Worm (Caenorhabditis elegans) whole organism, late embryonic: Measurements from ENCODE around the gene F20D6.9.

Experiments
- C08G9.2 ChIP-seq: sonication (generic microtip); optimal IDR thresholded peaks from 2 replicates; lab custom pipeline; 2016; ENCODE audit warnings: mild to moderate bottlenecking, missing genetic modification characterization, moderate library complexity, missing compliant biosample characterization
- F13H6.1 ChIP-seq: sonication (generic microtip); optimal IDR thresholded peaks from 2 replicates; lab custom pipeline; 2016; ENCODE audit warnings: missing genetic modification characterization, missing compliant biosample characterization
- K02D7.2 ChIP-seq: sonication (generic microtip); optimal IDR thresholded peaks from 2 replicates; lab custom pipeline; 2017; ENCODE audit warnings: mild to moderate bottlenecking, missing genetic modification characterization, missing compliant biosample characterization
- T23F11.4 ChIP-seq: fragments of 200-800 bp; sonication (Bioruptor generic); optimal IDR thresholded peaks from 2 replicates; lab custom pipeline; 2018; ENCODE audit warnings: mild to moderate bottlenecking, missing genetic modification characterization, missing compliant biosample characterization
- Y22D7AL.16 ChIP-seq: sonication (generic microtip); optimal IDR thresholded peaks from 2 replicates; lab custom pipeline; 2016; ENCODE audit warnings: missing genetic modification characterization, missing compliant biosample characterization
- ceh-14 ChIP-seq: sonication (generic microtip); optimal IDR thresholded peaks from 2 replicates; lab custom pipeline; 2016; ENCODE audit warnings: missing genotype, missing genetic modification characterization, missing compliant biosample characterization
- ceh-18 ChIP-seq: sonication (generic microtip); optimal IDR thresholded peaks from 2 replicates; lab custom pipeline; 2016; ENCODE audit warnings: missing genetic modification characterization, missing compliant biosample characterization
- ceh-2 ChIP-seq: sonication (generic microtip); optimal IDR thresholded peaks from 2 replicates; lab custom pipeline; 2016; ENCODE audit warnings: missing genotype, missing genetic modification characterization, missing compliant biosample characterization
- ceh-22 ChIP-seq: sonication (generic microtip); optimal IDR thresholded peaks from 2 replicates; lab custom pipeline; 2017; ENCODE audit warnings: missing biosample characterization, missing genetic modification characterization
- ceh-24 ChIP-seq: sonication (generic microtip); optimal IDR thresholded peaks from 2 replicates; lab custom pipeline; 2016; ENCODE audit warnings: mild to moderate bottlenecking, missing genetic modification characterization, missing compliant biosample characterization
- ceh-34 ChIP-seq: sonication (generic microtip); optimal IDR thresholded peaks from 2 replicates; lab custom pipeline; 2016; ENCODE audit warnings: mild to moderate bottlenecking, missing genetic modification characterization, missing compliant biosample characterization
- ceh-45 ChIP-seq: fragments of 200-800 bp; sonication (Bioruptor generic); IDR thresholded peaks from 2 replicates; pipeline ENCODE4 v1.3.6; 2022; ENCODE audit warnings: missing genetic modification reagents, missing genetic modification characterization, missing compliant biosample characterization
- ceh-48 ChIP-seq: sonication (generic microtip); optimal IDR thresholded peaks from 2 replicates; lab custom pipeline; 2016; ENCODE audit warnings: missing genetic modification characterization, inconsistent platforms, missing compliant biosample characterization
- ceh-6 ChIP-seq: fragments of 200-800 bp; sonication (Bioruptor generic); optimal IDR thresholded peaks from 2 replicates; lab custom pipeline; 2018; ENCODE audit warnings: mild to moderate bottlenecking, missing genetic modification characterization, missing compliant biosample characterization
- ceh-9 ChIP-seq: sonication (generic microtip); optimal IDR thresholded peaks from 2 replicates; lab custom pipeline; 2016; ENCODE audit warnings: mild to moderate bottlenecking, missing genetic modification characterization, inconsistent platforms, missing compliant biosample characterization
- dmd-4 ChIP-seq: sonication (generic microtip); optimal IDR thresholded peaks from 2 replicates; lab custom pipeline; 2016; ENCODE audit warnings: borderline replicate concordance, missing genetic modification characterization, missing compliant biosample characterization
- dve-1 ChIP-seq: sonication (generic microtip); optimal IDR thresholded peaks from 2 replicates; lab custom pipeline; 2017; ENCODE audit warnings: antibody characterized with exemption, mild to moderate bottlenecking, missing genetic modification characterization, missing compliant biosample characterization
- ets-4 ChIP-seq: sonication (generic microtip); optimal IDR thresholded peaks from 2 replicates; lab custom pipeline; 2016; ENCODE audit warnings: missing genetic modification characterization, missing compliant biosample characterization
- eyg-1 ChIP-seq: sonication (generic microtip); optimal IDR thresholded peaks from 2 replicates; lab custom pipeline; 2016; ENCODE audit warnings: missing genotype, missing genetic modification characterization, missing compliant biosample characterization
- fax-1 ChIP-seq: sonication (generic microtip); optimal IDR thresholded peaks from 2 replicates; lab custom pipeline; 2016; ENCODE audit warnings: missing genotype, missing genetic modification characterization, missing compliant biosample characterization
- fkh-10 ChIP-seq: fragments of 150-350 bp; optimal IDR thresholded peaks from 2 replicates; lab custom pipeline; 2014; ENCODE audit warnings: missing biosample characterization, missing genetic modification reagents, missing genetic modification characterization
- fkh-6 ChIP-seq: sonication (generic microtip); optimal IDR thresholded peaks from 2 replicates; lab custom pipeline; 2016; ENCODE audit warnings: missing genetic modification characterization, missing compliant biosample characterization
- gmeb-2 ChIP-seq: sonication (generic microtip); optimal IDR thresholded peaks from 2 replicates; lab custom pipeline; 2016; ENCODE audit warnings: missing genetic modification characterization, inconsistent platforms, missing compliant biosample characterization
- hlh-13 ChIP-seq: fragments of 200-800 bp; sonication (Bioruptor generic); optimal IDR thresholded peaks from 2 replicates; lab custom pipeline; 2018; ENCODE audit warnings: mild to moderate bottlenecking, missing genetic modification characterization, missing compliant biosample characterization
- hlh-30 ChIP-seq: sonication (generic microtip); optimal IDR thresholded peaks from 2 replicates; lab custom pipeline; 2017; ENCODE audit warnings: antibody characterized with exemption, missing genetic modification characterization, missing compliant biosample characterization; ENCODE audit not compliant: insufficient read depth
- lim-6 ChIP-seq: sonication (generic microtip); optimal IDR thresholded peaks from 2 replicates; lab custom pipeline; 2016; ENCODE audit warnings: missing genetic modification characterization, missing compliant biosample characterization
- lin-11 ChIP-seq: fragments of 200-800 bp; sonication (Bioruptor generic); optimal IDR thresholded peaks from 2 replicates; lab custom pipeline; 2018; ENCODE audit warnings: mild to moderate bottlenecking, missing genetic modification characterization, missing compliant biosample characterization
- madf-2 ChIP-seq: sonication (generic microtip); optimal IDR thresholded peaks from 2 replicates; lab custom pipeline; 2017; ENCODE audit warnings: missing genetic modification characterization, missing compliant biosample characterization
- nhr-232 ChIP-seq: sonication (generic microtip); optimal IDR thresholded peaks from 2 replicates; lab custom pipeline; 2016; ENCODE audit warnings: missing genetic modification characterization, missing compliant biosample characterization
- npax-4 ChIP-seq: sonication (generic microtip); optimal IDR thresholded peaks from 2 replicates; lab custom pipeline; 2016; ENCODE audit warnings: missing genetic modification characterization, missing compliant biosample characterization
- pag-3 ChIP-seq: sonication (generic microtip); optimal IDR thresholded peaks from 2 replicates; lab custom pipeline; 2016; ENCODE audit warnings: missing compliant biosample characterization, missing genetic modification characterization, borderline replicate concordance
- pat-9 ChIP-seq: fragments of 200-800 bp; sonication (Bioruptor generic); optimal IDR thresholded peaks from 2 replicates; lab custom pipeline; 2018; ENCODE audit warnings: mild to moderate bottlenecking, missing genetic modification characterization, moderate library complexity, missing compliant biosample characterization
- pha-2 ChIP-seq: sonication (generic microtip); optimal IDR thresholded peaks from 2 replicates; lab custom pipeline; 2017; ENCODE audit warnings: mild to moderate bottlenecking, missing genetic modification characterization, missing compliant biosample characterization
- pqm-1 ChIP-seq: sonication (generic microtip); optimal IDR thresholded peaks from 2 replicates; lab custom pipeline; 2016; ENCODE audit warnings: missing genetic modification characterization, missing compliant biosample characterization
- pros-1 ChIP-seq: fragments of 150-350 bp; optimal IDR thresholded peaks from 2 replicates; lab custom pipeline; 2014; ENCODE audit warnings: missing biosample characterization, missing genetic modification reagents, missing genetic modification characterization
- sox-4 ChIP-seq: sonication (generic microtip); optimal IDR thresholded peaks from 2 replicates; lab custom pipeline; 2017; ENCODE audit warnings: mild to moderate bottlenecking, missing genetic modification characterization, inconsistent platforms, missing compliant biosample characterization
- tbx-7 ChIP-seq: sonication (generic microtip); optimal IDR thresholded peaks from 2 replicates; lab custom pipeline; 2016; ENCODE audit warnings: missing genotype, missing genetic modification characterization, missing compliant biosample characterization
- unc-3 ChIP-seq, 2 experiments: fragments of 200-800 bp in 1 of 2; sonication (Bioruptor generic) in 1 of 2; sonication (generic microtip) in 1 of 2; conservative IDR thresholded peaks in 1 of 2; optimal IDR thresholded peaks in 1 of 2; 2 replicates each; pipeline versions ENCODE4 v1.3.6 to Lab custom; 2016 to 2022; ENCODE audit warnings: missing compliant biosample characterization in 2 of 2, missing genetic modification characterization in 2 of 2, missing genetic modification reagents in 1 of 2
- unc-55 ChIP-seq: sonication (generic microtip); optimal IDR thresholded peaks from 2 replicates; lab custom pipeline; 2017; ENCODE audit warnings: missing biosample characterization, missing genetic modification reagents, missing genetic modification characterization
- zip-5 ChIP-seq: sonication (generic microtip); optimal IDR thresholded peaks from 2 replicates; lab custom pipeline; 2016; ENCODE audit warnings: missing genetic modification characterization, missing compliant biosample characterization
- ztf-16 ChIP-seq: sonication (generic microtip); optimal IDR thresholded peaks from 2 replicates; lab custom pipeline; 2017; ENCODE audit warnings: missing genetic modification characterization, missing compliant biosample characterization

Gene F20D6.9

ce11 chrV:8178914-8179542 lies 1.8 kb upstream of the F20D6.9 start, which contains the start of gene srp-7:
Gene srp-7, plus strand, starts transcription at chrV:8179126.
- TF ChIP-seq ceh-6 (no peak), pqm-1 (tag; lab: Kevin White, UChicago) (no peak), hlh-13 (GFP tag; lab: Kevin White, UChicago) (no peak), pag-3 (tag; lab: Kevin White, UChicago) (no peak), fkh-10 (GFP tag; lab: Kevin White, UChicago) (no peak), lin-11 (tag; lab: Kevin White, UChicago) (no peak), dmd-4 (no peak), T23F11.4 (GFP tag; lab: Kevin White, UChicago) (no peak), ceh-45 (no peak), tbx-7 (no peak), ceh-34 (tag; lab: Kevin White, UChicago) (no peak), F13H6.1 (tag; lab: Kevin White, UChicago) (no peak), ets-4 (tag; lab: Kevin White, UChicago) (no peak), C08G9.2 (no peak), madf-2 (no peak), zip-5 (no peak)

ce11 chrV:8178279-8178678 lies 1.0 kb upstream of the F20D6.9 start:
- TF ChIP-seq Y22D7AL.16 (tag; lab: Kevin White, UChicago) (no peak), F13H6.1 (tag; lab: Kevin White, UChicago) (no peak), ceh-2 (no peak), unc-55 (GFP tag; lab: Kevin White, UChicago) (no peak), gmeb-2 (tag; lab: Kevin White, UChicago) (no peak), pqm-1 (tag; lab: Kevin White, UChicago) (no peak), pros-1 (tag; lab: Kevin White, UChicago) (no peak)

ce11 chrV:8171688-8172087 lies 5.6 kb downstream of the F20D6.9 start:
- TF ChIP-seq hlh-30 (tag; lab: Kevin White, UChicago) (no peak), K02D7.2 (tag; lab: Kevin White, UChicago) (no peak), sox-4 (tag; lab: Kevin White, UChicago) (no peak), pat-9 (no peak), eyg-1 (tag; lab: Kevin White, UChicago) (no peak), ceh-18 (tag; lab: Kevin White, UChicago) (no peak), pros-1 (tag; lab: Kevin White, UChicago) (no peak), fkh-6 (tag; lab: Kevin White, UChicago) (no peak), lim-6 (no peak), dve-1 (no peak), ceh-22 (tag; lab: Kevin White, UChicago) (no peak), ceh-24 (tag; lab: Kevin White, UChicago) (no peak), gmeb-2 (tag; lab: Kevin White, UChicago) (no peak), unc-3 (GFP tag; conservative IDR thresholded peaks at IDR 0.05; lab: Robert Waterston, UW) (no peak), unc-3 (tag; optimal IDR thresholded peaks at IDR 0.05; lab: Kevin White, UChicago) (no peak), pha-2 (tag; lab: Kevin White, UChicago) (no peak)

DNA sequence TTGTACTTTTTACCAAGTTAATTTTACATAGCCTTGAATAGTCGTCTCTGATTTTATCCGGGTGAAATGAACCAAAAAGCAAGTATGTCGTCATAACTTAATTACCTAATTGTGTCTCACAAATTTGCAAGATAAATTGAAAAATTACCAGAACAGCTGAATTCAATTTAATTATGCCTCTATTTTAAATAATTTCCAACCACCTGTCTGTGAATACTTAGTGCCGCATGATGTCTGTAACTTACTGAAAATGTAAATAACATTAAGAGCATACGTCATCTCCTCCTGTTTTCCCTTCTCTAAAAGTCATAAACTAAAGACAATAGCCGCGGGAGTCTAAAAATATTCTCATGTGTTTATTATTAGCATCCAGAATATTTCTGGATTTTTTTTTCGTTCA lies 6.9 kb downstream of the F20D6.9 start:
- TF ChIP-seq zip-5: no peak
- no peak for TF ChIP-seq ceh-14 (tag; lab: Kevin White, UChicago)
- no peak for TF ChIP-seq ceh-24 (tag; lab: Kevin White, UChicago)
- TF ChIP-seq ceh-48 (tag; lab: Kevin White, UChicago): no peak
- TF ChIP-seq ceh-6: no peak
- TF ChIP-seq nhr-232 (tag; lab: Kevin White, UChicago): no peak
- TF ChIP-seq Y22D7AL.16 (tag; lab: Kevin White, UChicago): no peak
- no peak for TF ChIP-seq ztf-16 (tag; lab: Kevin White, UChicago)
- no peak for TF ChIP-seq ceh-9
- TF ChIP-seq npax-4 (tag; lab: Kevin White, UChicago): no peak
- TF ChIP-seq dve-1: no peak
- TF ChIP-seq fax-1 (tag; lab: Kevin White, UChicago): no peak
